Worm (Caenorhabditis elegans): ENCODE measurements around the gene ZC155.2.

DNA sequence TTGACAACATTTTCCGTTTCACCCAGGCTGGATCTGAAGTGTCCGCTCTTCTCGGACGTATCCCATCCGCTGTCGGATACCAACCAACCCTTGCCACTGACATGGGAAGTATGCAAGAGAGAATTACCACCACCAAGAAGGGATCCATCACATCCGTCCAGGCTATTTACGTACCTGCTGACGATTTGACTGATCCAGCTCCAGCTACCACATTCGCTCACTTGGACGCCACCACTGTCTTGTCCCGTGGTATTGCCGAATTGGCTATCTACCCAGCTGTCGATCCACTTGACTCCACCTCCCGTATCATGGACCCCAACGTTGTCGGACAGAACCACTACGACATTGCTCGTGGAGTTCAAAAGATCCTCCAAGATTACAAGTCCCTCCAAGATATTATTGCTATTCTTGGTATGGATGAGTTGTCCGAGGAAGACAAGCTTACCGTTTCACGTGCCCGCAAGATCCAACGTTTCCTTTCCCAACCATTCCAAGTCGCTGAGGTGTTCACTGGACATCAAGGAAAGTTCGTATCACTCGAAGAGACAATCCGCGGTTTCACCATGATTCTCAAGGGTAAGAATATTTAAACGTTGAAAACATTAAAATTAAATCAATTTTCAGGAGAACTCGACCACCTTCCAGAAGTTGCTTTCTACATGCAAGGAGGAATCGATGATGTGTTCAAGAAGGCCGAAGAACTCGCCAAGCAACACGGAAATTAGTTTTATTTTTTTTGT lies 10.9 kb downstream of the ZC155.2 start:
- TF ChIP-seq snpc-4 (tag; optimal IDR thresholded peaks at IDR 0.05) (no peak), ztf-4 (tag; optimal IDR thresholded peaks at IDR 0.05) (no peak), lin-13 (GFP tag; optimal IDR thresholded peaks at IDR 0.05) (no peak), ceh-16 (tag; optimal IDR thresholded peaks at IDR 0.05) (no peak), blmp-1 (tag; optimal IDR thresholded peaks at IDR 0.05; ENCODE audit: insufficient read depth) (no peak), lin-11 (tag; optimal IDR thresholded peaks at IDR 0.05) (no peak), gmeb-1 (tag; optimal IDR thresholded peaks at IDR 0.05) (no peak), ztf-11 (tag; optimal IDR thresholded peaks at IDR 0.05) (no peak), nhr-12 (tag; optimal IDR thresholded peaks at IDR 0.05) (no peak)
